Worm (Caenorhabditis elegans): ENCODE data around the gene K11G9.5.
A peak's percentile ranks its signal among the peaks of the same experiment; 100 is the strongest.

K11G9.5 gene

ce11 chrV:6661658-6662057 is 26.6 kb downstream of the K11G9.5 start (continued):
- TF ChIP-seq tlp-1 (tag; optimal IDR thresholded peaks at IDR 0.05) (no peak), mef-2 (tag; optimal IDR thresholded peaks at IDR 0.05) (no peak), mab-9 (GFP tag; IDR thresholded peaks at IDR 0.05) (no peak)

ce11 chrV:6659533-6659932 is 28.8 kb downstream of the K11G9.5 start:
- TF ChIP-seq fkh-4 (tag; optimal IDR thresholded peaks at IDR 0.05; ENCODE audit: borderline replicate concordance) (no peak), efl-1 (optimal IDR thresholded peaks at IDR 0.05) (no peak), efl-1 (GFP tag; optimal IDR thresholded peaks at IDR 0.05 in 1 of 2) (no peak), C16A3.4 (tag; optimal IDR thresholded peaks at IDR 0.05) (no peak), skn-1 (tag; optimal IDR thresholded peaks at IDR 0.05) (no peak), lin-35 (GFP tag; optimal IDR thresholded peaks at IDR 0.05) (no peak), snpc-4 (tag; optimal IDR thresholded peaks at IDR 0.05) (no peak), vab-15 (tag; optimal IDR thresholded peaks at IDR 0.05) (no peak), elt-3 (tag; optimal IDR thresholded peaks at IDR 0.05) (no peak), ceh-82 (tag; optimal IDR thresholded peaks at IDR 0.05) (no peak), mef-2 (tag; optimal IDR thresholded peaks at IDR 0.05) (no peak)

DNA sequence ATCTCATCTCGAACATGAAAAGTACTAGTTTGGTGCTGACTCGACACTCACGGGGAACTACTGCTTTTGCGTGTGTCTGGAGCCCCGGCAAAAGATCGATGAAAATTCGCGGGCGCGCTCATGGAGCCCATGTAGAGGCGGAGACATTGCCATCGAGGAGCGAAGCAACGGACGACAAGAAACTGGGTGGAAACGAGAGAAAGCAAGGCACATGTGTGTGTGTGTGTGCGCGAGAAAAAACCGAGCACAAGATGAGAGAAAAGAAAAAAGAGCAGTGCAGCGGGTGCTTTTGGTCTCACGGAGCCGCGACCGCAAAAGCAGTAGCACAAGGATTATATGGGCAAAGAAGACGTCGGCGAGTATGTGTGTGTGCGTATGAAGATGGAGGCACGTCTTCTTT is 29.5 kb downstream of the K11G9.5 start:
- TF ChIP-seq Y116A8C.19 (tag; optimal IDR thresholded peaks at IDR 0.05; ENCODE audit: borderline replicate concordance) (no peak), fos-1 (tag; optimal IDR thresholded peaks at IDR 0.05) (peak; percentile 30), zip-4 (GFP tag; optimal IDR thresholded peaks at IDR 0.05) (no peak), snu-23 (GFP tag; optimal IDR thresholded peaks at IDR 0.05) (peak; percentile 43), unc-130 (tag; optimal IDR thresholded peaks at IDR 0.05) (no peak), C04F5.9 (tag; optimal IDR thresholded peaks at IDR 0.05) (no peak), efl-3 (GFP tag; optimal IDR thresholded peaks at IDR 0.05) (no peak), nhr-237 (tag; optimal IDR thresholded peaks at IDR 0.05) (no peak), skn-1 (tag; optimal IDR thresholded peaks at IDR 0.05) (no peak), ces-1 (GFP tag; optimal IDR thresholded peaks at IDR 0.05) (no peak), jun-1 (tag; optimal IDR thresholded peaks at IDR 0.05) (no peak), aly-2 (tag; optimal IDR thresholded peaks at IDR 0.05) (no peak), hlh-17 (GFP tag; optimal IDR thresholded peaks at IDR 0.05; ENCODE audit: borderline replicate concordance) (no peak), sox-4 (tag; optimal IDR thresholded peaks at IDR 0.05) (no peak), C34B4.2 (tag; optimal IDR thresholded peaks at IDR 0.05) (no peak), lin-15B (tag; optimal IDR thresholded peaks at IDR 0.05) (no peak), dpl-1 (GFP tag; optimal IDR thresholded peaks at IDR 0.05) (peak in 1 of 3 experiments; percentile 41), tbx-2 (tag; optimal IDR thresholded peaks at IDR 0.05) (peak; percentile 53), nhr-90 (tag; optimal IDR thresholded peaks at IDR 0.05; ENCODE audit: poor library complexity) (no peak), nhr-71 (tag; optimal IDR thresholded peaks at IDR 0.05) (peak; percentile 41), nhr-77 (tag; optimal IDR thresholded peaks at IDR 0.05) (no peak), unc-30 (tag; optimal IDR thresholded peaks at IDR 0.05) (no peak), irx-1 (tag; optimal IDR thresholded peaks at IDR 0.05) (no peak), unc-62 (GFP tag; optimal IDR thresholded peaks at IDR 0.05) (no peak), ceh-8 (GFP tag; optimal IDR thresholded peaks at IDR 0.05) (no peak), mep-1 (tag; optimal IDR thresholded peaks at IDR 0.05) (peak; percentile 23), isw-1 (GFP tag; IDR thresholded peaks at IDR 0.05) (peak; percentile 36), unc-98 (GFP tag; IDR thresholded peaks at IDR 0.05) (no peak), pag-3 (tag; optimal IDR thresholded peaks at IDR 0.05; ENCODE audit: borderline replicate concordance, insufficient read depth) (no peak), sup-37 (GFP tag; optimal IDR thresholded peaks at IDR 0.05) (no peak), zag-1 (tag; optimal IDR thresholded peaks at IDR 0.05) (no peak), egl-27 (tag; optimal IDR thresholded peaks at IDR 0.05) (no peak), lin-35 (GFP tag; optimal IDR thresholded peaks at IDR 0.05) (peak in 1 of 2 experiments; percentile 35), lin-13 (GFP tag; optimal IDR thresholded peaks at IDR 0.05) (no peak), snpc-4 (tag; optimal IDR thresholded peaks at IDR 0.05) (peak; percentile 46), nhr-47 (tag; optimal IDR thresholded peaks at IDR 0.05) (peak; percentile 63), lir-3 (tag; optimal IDR thresholded peaks at IDR 0.05; ENCODE audit: poor library complexity) (no peak), nhr-76 (tag; optimal IDR thresholded peaks at IDR 0.05) (no peak), egl-13 (tag; optimal IDR thresholded peaks at IDR 0.05) (peak; percentile 58), elt-2 (tag; optimal IDR thresholded peaks at IDR 0.05) (no peak)
